Fruit fly (Drosophila melanogaster) whole organism, adult: Measurements from ENCODE around the gene Grip163.

Experiments
- CG11617 ChIP-seq: fragments of 200-800 bp; sonication (Bioruptor generic); optimal IDR thresholded peaks from 2 replicates; lab custom pipeline; 2017; ENCODE audit warnings: mild to moderate bottlenecking, missing biosample characterization, missing genetic modification reagents, missing genetic modification characterization
- CG14711 ChIP-seq: fragments of 200-800 bp; sonication (Bioruptor generic); optimal IDR thresholded peaks from 2 replicates; lab custom pipeline; 2018; ENCODE audit warnings: missing biosample characterization, mild to moderate bottlenecking, missing genetic modification characterization, moderate library complexity
- CG1620 ChIP-seq: fragments of 200-800 bp; sonication (Bioruptor generic); optimal IDR thresholded peaks from 2 replicates; lab custom pipeline; 2016; ENCODE audit warnings: missing biosample characterization, missing genetic modification characterization
- CG5204 ChIP-seq: fragments of 200-800 bp; sonication (Bioruptor generic); optimal IDR thresholded peaks from 2 replicates; lab custom pipeline; 2016; ENCODE audit warnings: missing biosample characterization, missing genetic modification characterization
- CG7101 ChIP-seq: fragments of 200-800 bp; sonication (Bioruptor generic); optimal IDR thresholded peaks from 2 replicates; lab custom pipeline; 2018; ENCODE audit warnings: missing biosample characterization, mild to moderate bottlenecking, missing genetic modification characterization, moderate library complexity
- Crg-1 ChIP-seq: fragments of 200-800 bp; sonication (Bioruptor generic); optimal IDR thresholded peaks from 2 replicates; lab custom pipeline; 2016; ENCODE audit warnings: missing biosample characterization, missing genetic modification characterization
- Hr96 ChIP-seq: fragments of 200-800 bp; sonication (Bioruptor generic); optimal IDR thresholded peaks from 2 replicates; lab custom pipeline; 2016; ENCODE audit warnings: missing biosample characterization, missing genetic modification characterization
- bab1 ChIP-seq: fragments of 200-800 bp; sonication (Bioruptor generic); optimal IDR thresholded peaks from 3 replicates; lab custom pipeline; 2019; ENCODE audit warnings: missing biosample characterization, mild to moderate bottlenecking, missing genetic modification characterization, moderate library complexity
- cnc ChIP-seq, 2 experiments: fragments of >200 bp; optimal IDR thresholded peaks; 2 replicates each; lab custom pipeline; 2017
- kay ChIP-seq: fragments of 200-800 bp; sonication (Bioruptor generic); peaks from one replicate; lab custom pipeline; 2016; ENCODE audit warnings: missing biosample characterization, missing genetic modification characterization, borderline replicate concordance
- pad ChIP-seq: fragments of 200-800 bp; sonication (Bioruptor generic); optimal IDR thresholded peaks from 3 replicates; lab custom pipeline; 2017; ENCODE audit warnings: missing biosample characterization, missing genetic modification characterization, mild to moderate bottlenecking, moderate library complexity, missing genetic modification reagents
- toe ChIP-seq: fragments of 200-800 bp; sonication (Bioruptor generic); optimal IDR thresholded peaks from 2 replicates; lab custom pipeline; 2016; ENCODE audit warnings: missing biosample characterization, missing genetic modification characterization

DNA sequence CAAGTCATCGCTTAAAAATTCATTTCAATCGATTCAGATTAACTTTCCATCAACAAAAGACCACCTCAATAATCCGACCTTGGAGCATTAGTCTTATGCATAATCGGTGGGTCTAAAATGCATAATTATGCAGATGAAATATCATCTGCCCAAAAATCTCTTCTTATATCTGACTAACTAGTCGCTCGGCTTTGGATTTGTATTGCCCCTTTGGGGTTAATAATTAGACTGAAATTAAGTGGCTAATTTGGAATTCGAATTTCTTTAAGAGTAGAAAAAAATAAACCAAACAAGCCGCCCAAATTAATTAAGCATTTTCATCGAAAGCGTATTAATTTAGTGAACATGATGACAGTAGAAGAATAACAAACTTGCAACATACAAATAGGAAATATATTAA, 38.7 kb upstream of the Grip163 start:
- TF ChIP-seq pad (no peak), cnc (optimal IDR thresholded peaks at IDR 0.05; lab: Kevin White, UChicago) (no peak), CG5204 (GFP tag; lab: Kevin White, UChicago) (no peak), Hr96 (GFP tag; lab: Kevin White, UChicago) (no peak), kay (no peak), bab1 (GFP tag; lab: Kevin White, UChicago) (no peak), CG7101 (tag; lab: Kevin White, UChicago) (no peak), Crg-1 (GFP tag; lab: Kevin White, UChicago) (no peak), CG1620 (GFP tag; lab: Kevin White, UChicago) (no peak), CG14711 (tag; lab: Kevin White, UChicago) (no peak), CG11617 (no peak), toe (GFP tag; lab: Kevin White, UChicago) (no peak)
